Fruit fly (Drosophila melanogaster): Measurements from ENCODE around the gene tth.

DNA sequence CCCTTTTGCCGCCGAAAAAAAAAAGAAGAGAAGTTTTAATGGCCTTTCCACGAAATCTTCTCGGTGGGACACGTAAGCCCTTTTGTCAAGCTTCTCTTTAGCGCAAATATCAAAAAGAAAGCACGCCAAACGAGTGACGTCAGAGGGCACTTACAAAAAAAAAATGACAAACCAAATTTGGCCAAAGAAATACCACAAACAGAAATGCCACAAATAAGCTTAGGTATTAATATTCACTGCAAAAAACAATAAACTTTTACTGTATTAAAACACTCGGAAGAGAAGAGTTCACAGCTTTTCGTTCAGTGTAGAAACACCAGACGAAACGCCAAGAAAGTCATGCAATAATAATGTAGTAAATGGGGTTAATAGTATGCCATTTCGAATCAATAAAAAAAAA is 48.3 kb downstream of the tth start:
- no peak for TF ChIP-seq psq (optimal IDR thresholded peaks at IDR 0.05)
- TF ChIP-seq EcR (GFP tag; optimal IDR thresholded peaks at IDR 0.05) = no peak

All from whole organism.